Fruit fly (Drosophila melanogaster) S2 (cell line): ENCODE measurements around the gene CG11560.

Source experiments
- CG8478 ChIP-seq: fragments of >200 bp; optimal IDR thresholded peaks from 2 replicates; lab custom pipeline; 2018
- CTCF ChIP-seq, 2 experiments: fragments of >200 bp; optimal IDR thresholded peaks; 2 replicates each; lab custom pipeline; 2018

Gene CG11560

dm6 chr3L:12083092-12083680 is 36.6 kb upstream of the CG11560 start:
- no peak for TF ChIP-seq CTCF (optimal IDR thresholded peaks at IDR 0.05; lab: Kevin White, UChicago)
- TF ChIP-seq CG8478 (lab: Kevin White, UChicago): no peak

dm6 chr3L:12083861-12084260 is 36.0 kb upstream of the CG11560 start:
- no peak for TF ChIP-seq CTCF (optimal IDR thresholded peaks at IDR 0.05; lab: Kevin White, UChicago)
- TF ChIP-seq CG8478 (lab: Kevin White, UChicago): no peak

- TF ChIP-seq CG8478 (lab: Kevin White, UChicago) (no peak), CTCF (optimal IDR thresholded peaks at IDR 0.05; lab: Kevin White, UChicago) (no peak)
These were observed 34.7 kb upstream of the CG11560 start for dm6 chr3L:12084969-12085690.

- no peak for TF ChIP-seq CG8478 (lab: Kevin White, UChicago)
- TF ChIP-seq CTCF (optimal IDR thresholded peaks at IDR 0.05; lab: Kevin White, UChicago): no peak
These were observed 34.1 kb upstream of the CG11560 start for dm6 chr3L:12085691-12086078.

- TF ChIP-seq CTCF (optimal IDR thresholded peaks at IDR 0.05; lab: Kevin White, UChicago): no peak
- no peak for TF ChIP-seq CG8478 (lab: Kevin White, UChicago)
These were observed 31.5 kb upstream of the CG11560 start, which contains the start of gene CG17154 for dm6 chr3L:12088326-12088725. Gene CG17154, plus strand, starts transcription at chr3L:12088626.

- TF ChIP-seq CG8478 (lab: Kevin White, UChicago): no peak
- no peak for TF ChIP-seq CTCF (optimal IDR thresholded peaks at IDR 0.05; lab: Kevin White, UChicago)
These were observed 29.5 kb upstream of the CG11560 start for dm6 chr3L:12090184-12090897.

- TF ChIP-seq CTCF (optimal IDR thresholded peaks at IDR 0.05; lab: Kevin White, UChicago) (no peak), CG8478 (lab: Kevin White, UChicago) (no peak)
These were observed 28.7 kb upstream of the CG11560 start for dm6 chr3L:12090898-12091685.

dm6 chr3L:12092860-12093359 is 26.9 kb upstream of the CG11560 start:
- TF ChIP-seq CTCF (optimal IDR thresholded peaks at IDR 0.05; lab: Kevin White, UChicago) (no peak), CG8478 (lab: Kevin White, UChicago) (no peak)

- TF ChIP-seq CTCF (optimal IDR thresholded peaks at IDR 0.05; lab: Kevin White, UChicago) (no peak), CG8478 (lab: Kevin White, UChicago) (no peak)
These were observed 23.9 kb upstream of the CG11560 start for dm6 chr3L:12095960-12096359.

- TF ChIP-seq CG8478 (lab: Kevin White, UChicago): no peak
- TF ChIP-seq CTCF (optimal IDR thresholded peaks at IDR 0.05; lab: Kevin White, UChicago): no peak
These were observed 22.8 kb upstream of the CG11560 start for dm6 chr3L:12096799-12097662.

dm6 chr3L:12099329-12100031 is 20.3 kb upstream of the CG11560 start:
- TF ChIP-seq CTCF (optimal IDR thresholded peaks at IDR 0.05; lab: Kevin White, UChicago) (no peak), CG8478 (lab: Kevin White, UChicago) (no peak)

- TF ChIP-seq CG8478 (lab: Kevin White, UChicago) (no peak), CTCF (optimal IDR thresholded peaks at IDR 0.05; lab: Kevin White, UChicago) (no peak)
These were observed 17.9 kb upstream of the CG11560 start for dm6 chr3L:12101924-12102383.

dm6 chr3L:12107378-12107777 is 12.4 kb upstream of the CG11560 start:
- TF ChIP-seq CTCF (optimal IDR thresholded peaks at IDR 0.05; lab: Kevin White, UChicago) (no peak), CG8478 (lab: Kevin White, UChicago) (no peak)
